Worm (Caenorhabditis elegans) whole organism, L4 larva: Measurements from ENCODE around the gene gbh-2.

Experiments used
- F49E8.2 ChIP-seq: sonication (generic microtip); optimal IDR thresholded peaks from 2 replicates; lab custom pipeline; 2016; ENCODE audit warnings: missing compliant biosample characterization, mild to moderate bottlenecking, missing genetic modification characterization, borderline replicate concordance
- egl-27 ChIP-seq: sonication (generic microtip); optimal IDR thresholded peaks from 3 replicates; lab custom pipeline; 2017; ENCODE audit warnings: missing biosample characterization, missing genetic modification reagents, missing genetic modification characterization
- tag-97 ChIP-seq: fragments of 200-800 bp; sonication (Bioruptor generic); IDR thresholded peaks from 2 replicates; pipeline ENCODE4 v1.3.6; 2022; ENCODE audit warnings: missing genetic modification characterization, missing compliant biosample characterization
- ztf-11 ChIP-seq: fragments of 150-350 bp; optimal IDR thresholded peaks from 2 replicates; lab custom pipeline; 2014; ENCODE audit warnings: missing biosample characterization, missing genetic modification characterization
- ztf-7 ChIP-seq: fragments of 150-350 bp; optimal IDR thresholded peaks from 2 replicates; lab custom pipeline; 2014; ENCODE audit warnings: missing biosample characterization, missing genetic modification characterization

DNA sequence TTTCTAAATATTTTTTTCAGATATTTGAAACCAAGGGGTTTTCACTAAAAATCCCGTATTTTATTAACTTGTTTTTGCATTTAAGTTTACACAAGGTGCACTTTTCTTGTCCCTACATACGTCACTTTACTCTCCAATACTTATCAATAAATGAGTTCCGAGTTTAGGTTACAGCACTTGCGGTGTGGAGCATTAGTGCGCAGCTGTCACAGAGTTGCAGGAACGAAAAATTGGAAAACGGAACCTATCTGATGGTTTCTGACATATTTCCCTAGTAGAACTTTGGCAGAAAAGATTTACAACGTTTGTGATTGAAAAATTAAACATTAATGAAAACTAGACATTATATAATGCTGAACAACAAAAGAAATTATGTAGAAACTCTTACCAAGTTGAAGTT, 12.5 kb downstream of the gbh-2 start:
- TF ChIP-seq ztf-11 (tag; lab: Kevin White, UChicago) (no peak), F49E8.2 (tag; lab: Kevin White, UChicago) (no peak), ztf-7 (no peak), egl-27 (tag; lab: Kevin White, UChicago) (no peak), tag-97 (no peak)
